Fruit fly (Drosophila melanogaster) whole organism, pupa: ENCODE data around the gene verm.

Experiments used
- CG10348 ChIP-seq: fragments of 200-800 bp; sonication (Bioruptor generic); IDR thresholded peaks from 2 replicates; pipeline ENCODE4 v1.3.6; 2022; ENCODE audit warnings: missing biosample characterization, missing genetic modification characterization
- CG12605 ChIP-seq: fragments of 200-800 bp; sonication (Bioruptor generic); IDR thresholded peaks from 2 replicates; pipeline ENCODE4 v1.3.6; 2022; ENCODE audit warnings: missing biosample characterization, missing genetic modification characterization
- CG13204 ChIP-seq: fragments of 200-800 bp; sonication (Bioruptor generic); optimal IDR thresholded peaks from 2 replicates; lab custom pipeline; 2018; ENCODE audit warnings: missing biosample characterization, mild to moderate bottlenecking, missing genetic modification characterization, moderate library complexity
- CG14655 ChIP-seq: fragments of 200-800 bp; sonication (Bioruptor generic); optimal IDR thresholded peaks from 3 replicates; lab custom pipeline; 2017; ENCODE audit warnings: mild to moderate bottlenecking, missing biosample characterization, missing genetic modification reagents, missing genetic modification characterization
- CG15710 ChIP-seq: fragments of 200-800 bp; sonication (Bioruptor generic); optimal IDR thresholded peaks from 2 replicates; lab custom pipeline; 2018; ENCODE audit warnings: missing biosample characterization, mild to moderate bottlenecking, missing genetic modification characterization, moderate library complexity
- CG17806 ChIP-seq: fragments of 200-800 bp; sonication (Bioruptor generic); optimal IDR thresholded peaks from 2 replicates; lab custom pipeline; 2018; ENCODE audit warnings: missing biosample characterization, mild to moderate bottlenecking, missing genetic modification characterization, moderate library complexity
- CG32121 ChIP-seq: fragments of 200-800 bp; sonication (Bioruptor generic); IDR thresholded peaks from 2 replicates; pipeline ENCODE4 v1.3.6; 2022; ENCODE audit warnings: missing biosample characterization, missing genetic modification characterization
- CG34367 ChIP-seq: fragments of 200-800 bp; sonication (Bioruptor generic); optimal IDR thresholded peaks from 2 replicates; lab custom pipeline; 2018; ENCODE audit warnings: missing biosample characterization, mild to moderate bottlenecking, missing genetic modification characterization
- CG4496 ChIP-seq: fragments of 200-800 bp; sonication (Bioruptor generic); IDR thresholded peaks from 3 replicates; pipeline ENCODE4 v1.3.6; 2022; ENCODE audit warnings: missing biosample characterization, missing genetic modification characterization
- CG8159 ChIP-seq: fragments of 200-800 bp; sonication (Bioruptor generic); optimal IDR thresholded peaks from 3 replicates; lab custom pipeline; 2018; ENCODE audit warnings: missing biosample characterization, mild to moderate bottlenecking, missing genetic modification characterization, moderate library complexity
- CG8301 ChIP-seq: fragments of 200-800 bp; sonication (Bioruptor generic); optimal IDR thresholded peaks from 2 replicates; lab custom pipeline; 2018; ENCODE audit warnings: missing biosample characterization, mild to moderate bottlenecking, missing genetic modification characterization
- CG9948 ChIP-seq: fragments of 200-800 bp; sonication (Bioruptor generic); optimal IDR thresholded peaks from 2 replicates; lab custom pipeline; 2018; ENCODE audit warnings: missing biosample characterization, mild to moderate bottlenecking, missing genetic modification characterization, moderate library complexity
- D1 ChIP-seq: fragments of 200-800 bp; sonication (Bioruptor generic); optimal IDR thresholded peaks from 2 replicates; lab custom pipeline; 2018; ENCODE audit warnings: missing biosample characterization, mild to moderate bottlenecking, missing genetic modification characterization, moderate library complexity
- EcR ChIP-seq: fragments of 200-800 bp; sonication (Bioruptor generic); optimal IDR thresholded peaks from 3 replicates; lab custom pipeline; 2019; ENCODE audit warnings: missing biosample characterization, missing genetic modification characterization, mild to moderate bottlenecking, moderate library complexity, missing genetic modification reagents
- Ets98B ChIP-seq: fragments of 200-800 bp; sonication (Bioruptor generic); IDR thresholded peaks from 2 replicates; pipeline ENCODE4 v1.3.6; 2022; ENCODE audit warnings: missing biosample characterization, missing genetic modification characterization
- Pif1A ChIP-seq: fragments of 200-800 bp; sonication (Bioruptor generic); optimal IDR thresholded peaks from 3 replicates; lab custom pipeline; 2016; ENCODE audit warnings: missing biosample characterization, missing genetic modification characterization
- Pif1B ChIP-seq: fragments of 200-800 bp; sonication (Bioruptor generic); optimal IDR thresholded peaks from 3 replicates; lab custom pipeline; 2016; ENCODE audit warnings: missing biosample characterization, missing genetic modification characterization
- Snoo ChIP-seq: fragments of 200-800 bp; sonication (Bioruptor generic); optimal IDR thresholded peaks from 3 replicates; lab custom pipeline; 2017; ENCODE audit warnings: missing biosample characterization, mild to moderate bottlenecking, missing genetic modification characterization, inconsistent platforms
- fd96Ca ChIP-seq: fragments of 200-800 bp; sonication (Bioruptor generic); IDR thresholded peaks from 3 replicates; pipeline ENCODE4 v1.3.6; 2022; ENCODE audit warnings: missing biosample characterization, missing genetic modification characterization
- gl ChIP-seq: fragments of 200-800 bp; sonication (Bioruptor generic); optimal IDR thresholded peaks from 2 replicates; lab custom pipeline; 2018; ENCODE audit warnings: missing biosample characterization, mild to moderate bottlenecking, missing genetic modification characterization
- rn ChIP-seq: fragments of 200-800 bp; sonication (Bioruptor generic); IDR thresholded peaks from 2 replicates; pipeline ENCODE4 v1.3.6; 2022; ENCODE audit warnings: missing biosample characterization, missing genetic modification characterization

The verm gene

dm6 chr3L:19700463-19700862 lies 5.4 kb upstream of the verm start:
- TF ChIP-seq D1 (no peak), CG14655 (GFP tag; lab: Kevin White, UChicago) (no peak), EcR (GFP tag; lab: Kevin White, UChicago) (no peak)
- TF ChIP-seq, all 21 proteins: peak for 0

DNA sequence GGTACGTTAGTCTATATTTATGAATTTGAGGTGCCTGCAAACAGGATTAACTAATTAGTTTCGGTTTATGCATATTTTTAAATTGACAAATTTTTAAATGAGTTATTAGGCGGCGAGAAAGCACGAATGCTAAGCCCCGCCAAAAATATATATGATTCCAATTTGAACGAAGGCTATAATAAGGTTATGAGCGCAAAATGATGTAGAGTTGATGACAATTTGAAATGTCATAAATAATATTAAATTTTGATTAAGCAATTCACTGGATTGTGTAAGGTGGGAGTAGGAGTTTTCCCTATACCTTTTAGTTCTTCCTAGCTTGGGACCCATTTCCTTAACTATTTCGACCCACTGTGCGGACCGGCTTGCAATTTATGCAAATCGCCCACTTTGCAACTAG lies 4.6 kb upstream of the verm start:
- peak; percentile 74; the same call in 2 of the 3 replicates for TF ChIP-seq CG4496
- peak; percentile 57 for TF ChIP-seq Pif1A
- peak; percentile 72 for TF ChIP-seq CG32121
- peak; percentile 30 for TF ChIP-seq CG8159
- TF ChIP-seq CG15710 (tag; lab: Kevin White, UChicago), result peak; percentile 16
- TF ChIP-seq CG8301, result no peak
- peak; percentile 23 for TF ChIP-seq Snoo (tag; lab: Kevin White, UChicago)
- no peak for TF ChIP-seq CG13204 (GFP tag; lab: Kevin White, UChicago)
- no peak for TF ChIP-seq EcR (GFP tag; lab: Kevin White, UChicago)
- TF ChIP-seq Ets98B, result peak; percentile 67
- TF ChIP-seq CG10348 (GFP tag; lab: Robert Waterston, UW), result no peak
- no peak for TF ChIP-seq CG17806 (tag; lab: Kevin White, UChicago)
- TF ChIP-seq rn (GFP tag; lab: Robert Waterston, UW), result 0 out of 2 replicates have a peak, but pooled peaks have one; percentile 16
- no peak for TF ChIP-seq gl
- TF ChIP-seq CG34367 (tag; lab: Kevin White, UChicago), result no peak
- TF ChIP-seq CG9948 (tag; lab: Kevin White, UChicago), result no peak
- TF ChIP-seq CG14655 (GFP tag; lab: Kevin White, UChicago), result peak; percentile 59
- no peak for TF ChIP-seq D1
- TF ChIP-seq fd96Ca (GFP tag; lab: Robert Waterston, UW), result peak; percentile 75; the same call in 2 of the 3 replicates
- TF ChIP-seq Pif1B (GFP tag; lab: Kevin White, UChicago), result no peak
- 0 out of 2 replicates have a peak, but pooled peaks have one; percentile 23 for TF ChIP-seq CG12605
- TF ChIP-seq, all 21 proteins: peak for 11

DNA sequence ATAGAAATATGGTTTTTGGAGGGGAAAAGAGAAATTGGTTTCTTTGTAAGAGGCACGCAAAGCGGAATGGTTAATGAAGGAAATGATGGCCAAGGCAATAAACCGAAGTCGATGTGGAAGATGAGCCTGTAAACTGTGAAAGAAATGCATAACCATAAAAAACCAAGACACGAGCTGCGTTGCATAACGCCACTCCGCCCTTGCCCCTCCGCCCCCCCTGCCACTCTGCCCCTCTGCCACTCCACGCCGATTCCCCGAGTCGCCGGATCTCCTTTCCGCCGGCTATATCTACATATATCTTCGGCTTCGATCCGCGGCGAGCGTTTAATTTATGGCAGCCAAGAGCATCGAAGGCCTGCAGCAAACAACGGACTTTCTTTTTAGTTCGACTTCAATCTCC lies 3.6 kb upstream of the verm start:
- TF ChIP-seq CG32121, result no peak
- peak; percentile 48; the same call in 1 of the 3 replicates for TF ChIP-seq CG4496

DNA sequence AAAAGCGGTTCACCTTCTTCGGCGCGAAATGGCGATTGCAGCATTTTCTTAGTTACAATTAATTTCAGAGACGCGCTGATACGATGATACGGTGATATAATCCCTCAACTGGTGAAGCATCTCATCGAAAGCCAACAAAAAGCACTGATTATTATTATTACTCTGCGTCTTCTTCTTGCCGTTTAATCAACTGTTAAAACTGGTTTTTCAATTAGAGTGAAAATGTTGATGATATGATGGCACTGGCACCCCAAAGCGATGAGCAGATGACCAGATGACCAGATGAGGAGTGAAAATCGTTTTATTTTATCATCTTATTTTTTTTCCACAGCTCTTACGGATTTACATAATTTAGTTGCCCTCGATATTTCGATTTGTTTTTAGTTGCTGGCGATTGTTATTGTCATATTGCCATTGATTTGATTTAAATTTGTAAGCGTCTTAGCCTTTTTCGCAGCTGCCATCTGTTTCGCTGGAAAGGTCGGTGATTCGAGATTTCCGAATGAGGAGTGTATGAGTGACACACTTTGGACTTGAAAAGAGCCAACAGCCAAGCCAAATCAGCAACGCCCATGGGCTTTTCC lies 2.4 kb upstream of the verm start:
- TF ChIP-seq CG15710 (tag; lab: Kevin White, UChicago) (no peak), Ets98B (no peak), CG34367 (tag; lab: Kevin White, UChicago) (no peak), CG4496 (no peak), CG17806 (tag; lab: Kevin White, UChicago) (no peak), D1 (no peak), Snoo (tag; lab: Kevin White, UChicago) (no peak), CG8159 (no peak), CG13204 (GFP tag; lab: Kevin White, UChicago) (no peak), EcR (GFP tag; lab: Kevin White, UChicago) (no peak), gl (no peak), CG10348 (GFP tag; lab: Robert Waterston, UW) (no peak), CG32121 (no peak), CG14655 (GFP tag; lab: Kevin White, UChicago) (no peak), CG12605 (no peak)

dm6 chr3L:19696073-19696960 lies 1.3 kb upstream of the verm start:
- TF ChIP-seq Pif1A (peak; percentile 35), CG17806 (tag; lab: Kevin White, UChicago) (peak; percentile 1), CG34367 (tag; lab: Kevin White, UChicago) (no peak), CG9948 (tag; lab: Kevin White, UChicago) (no peak), EcR (GFP tag; lab: Kevin White, UChicago) (peak; percentile 85), D1 (no peak), fd96Ca (GFP tag; lab: Robert Waterston, UW) (no peak), rn (GFP tag; lab: Robert Waterston, UW) (no peak), Pif1B (GFP tag; lab: Kevin White, UChicago) (peak; percentile 23), CG10348 (GFP tag; lab: Robert Waterston, UW) (no peak), CG4496 (no peak), CG12605 (no peak), CG8159 (peak; percentile 59), CG13204 (GFP tag; lab: Kevin White, UChicago) (peak; percentile 21), Ets98B (no peak), CG32121 (no peak), CG14655 (GFP tag; lab: Kevin White, UChicago) (peak; percentile 20), Snoo (tag; lab: Kevin White, UChicago) (peak; percentile 48), CG8301 (no peak), CG15710 (tag; lab: Kevin White, UChicago) (peak; percentile 46), gl (peak; percentile 11)

- TF ChIP-seq CG32121 (no peak), fd96Ca (GFP tag; lab: Robert Waterston, UW) (0 out of 3 replicates have a peak, but pooled peaks have one; percentile 48), CG8301 (peak; percentile 80), Pif1B (GFP tag; lab: Kevin White, UChicago) (peak; percentile 16), Ets98B (peak; percentile 54; the same call in 1 of the 2 replicates), EcR (GFP tag; lab: Kevin White, UChicago) (peak; percentile 50), CG4496 (peak; percentile 19; the same call in 2 of the 3 replicates), CG13204 (GFP tag; lab: Kevin White, UChicago) (peak; percentile 5), D1 (no peak), Pif1A (no peak)
- TF ChIP-seq, all 21 proteins: peak for 7
These were observed 860 bp downstream of the verm start for dm6 chr3L:19694156-19694643.
